Fruit fly (Drosophila melanogaster) whole organism, adult: ENCODE measurements around the gene UQCR-C1.

ENCODE experiments used
- CG11617 ChIP-seq: fragments of 200-800 bp; sonication (Bioruptor generic); optimal IDR thresholded peaks from 2 replicates; lab custom pipeline; 2017; ENCODE audit warnings: mild to moderate bottlenecking, missing biosample characterization, missing genetic modification reagents, missing genetic modification characterization
- CG12768 ChIP-seq: fragments of 200-800 bp; sonication (Bioruptor generic); optimal IDR thresholded peaks from 2 replicates; lab custom pipeline; 2017; ENCODE audit warnings: missing biosample characterization, missing genetic modification characterization, mild to moderate bottlenecking, moderate library complexity, missing genetic modification reagents
- CG14711 ChIP-seq: fragments of 200-800 bp; sonication (Bioruptor generic); optimal IDR thresholded peaks from 2 replicates; lab custom pipeline; 2018; ENCODE audit warnings: missing biosample characterization, mild to moderate bottlenecking, missing genetic modification characterization, moderate library complexity
- CG1620 ChIP-seq: fragments of 200-800 bp; sonication (Bioruptor generic); optimal IDR thresholded peaks from 2 replicates; lab custom pipeline; 2016; ENCODE audit warnings: missing biosample characterization, missing genetic modification characterization
- Clk ChIP-seq: fragments of 200-800 bp; sonication (Bioruptor generic); optimal IDR thresholded peaks from 2 replicates; lab custom pipeline; 2017; ENCODE audit warnings: missing biosample characterization, missing genetic modification characterization
- Hr96 ChIP-seq: fragments of 200-800 bp; sonication (Bioruptor generic); optimal IDR thresholded peaks from 2 replicates; lab custom pipeline; 2016; ENCODE audit warnings: missing biosample characterization, missing genetic modification characterization
- Mnt ChIP-seq: fragments of 200-800 bp; sonication (Bioruptor generic); optimal IDR thresholded peaks from 2 replicates; lab custom pipeline; 2016; ENCODE audit warnings: missing biosample characterization, mild to moderate bottlenecking, missing genetic modification characterization
- bab1 ChIP-seq: fragments of 200-800 bp; sonication (Bioruptor generic); optimal IDR thresholded peaks from 3 replicates; lab custom pipeline; 2019; ENCODE audit warnings: missing biosample characterization, mild to moderate bottlenecking, missing genetic modification characterization, moderate library complexity
- cic ChIP-seq: fragments of 200-800 bp; sonication (Bioruptor generic); optimal IDR thresholded peaks from 2 replicates; lab custom pipeline; 2017; ENCODE audit warnings: missing biosample characterization, mild to moderate bottlenecking, missing genetic modification characterization, moderate library complexity
- kay ChIP-seq: fragments of 200-800 bp; sonication (Bioruptor generic); peaks from one replicate; lab custom pipeline; 2016; ENCODE audit warnings: missing biosample characterization, missing genetic modification characterization, borderline replicate concordance
- ovo ChIP-seq: fragments of 200-800 bp; sonication (Bioruptor generic); optimal IDR thresholded peaks from 2 replicates; lab custom pipeline; 2016; ENCODE audit warnings: missing biosample characterization, missing genetic modification characterization
- pad ChIP-seq: fragments of 200-800 bp; sonication (Bioruptor generic); optimal IDR thresholded peaks from 3 replicates; lab custom pipeline; 2017; ENCODE audit warnings: missing biosample characterization, missing genetic modification characterization, mild to moderate bottlenecking, moderate library complexity, missing genetic modification reagents

DNA sequence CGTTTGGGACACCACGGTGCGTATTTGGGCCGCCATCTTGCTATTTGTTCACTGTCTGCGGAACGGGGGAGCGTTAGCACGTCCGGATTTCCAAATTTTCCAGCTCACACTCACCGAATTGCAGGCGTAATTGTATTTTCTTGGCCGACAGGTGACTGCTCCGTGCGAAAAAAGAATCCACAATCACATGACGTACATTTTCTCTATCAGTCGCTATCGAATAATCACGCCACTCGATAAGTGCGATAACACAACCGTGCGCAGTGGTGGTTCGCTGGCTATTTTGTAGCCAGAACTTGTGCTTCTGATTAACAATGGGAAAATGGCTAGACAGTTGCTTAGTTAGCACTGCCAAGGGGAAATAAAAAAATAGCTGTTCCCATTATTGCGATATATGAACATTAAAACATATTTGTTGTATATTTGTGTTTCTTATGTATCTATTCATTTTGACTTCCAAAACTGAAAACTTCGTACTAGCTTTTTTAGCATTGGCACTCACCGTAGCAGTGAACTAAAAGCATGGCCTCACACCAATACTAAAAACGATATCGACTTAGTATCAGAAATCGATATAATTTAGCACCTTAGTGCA is 13.9 kb downstream of the UQCR-C1 start, which contains the start of gene VhaPPA1-1:
- TF ChIP-seq cic (GFP tag; lab: Kevin White, UChicago) (peak; percentile 42), CG11617 (GFP tag; lab: Kevin White, UChicago) (no peak), Hr96 (GFP tag; lab: Kevin White, UChicago) (peak; percentile 50), CG14711 (peak; percentile 9), CG1620 (GFP tag; lab: Kevin White, UChicago) (peak; percentile 53), kay (no peak), ovo (GFP tag; lab: Kevin White, UChicago) (no peak), CG12768 (no peak), Mnt (GFP tag; lab: Kevin White, UChicago) (peak; percentile 56), bab1 (GFP tag; lab: Kevin White, UChicago) (peak; percentile 37), pad (GFP tag; lab: Kevin White, UChicago) (peak; percentile 20), Clk (GFP tag; lab: Kevin White, UChicago) (no peak)
